Worm (Caenorhabditis elegans) whole organism, L3 larva: ENCODE results near the gene F47B8.2.

ENCODE experiments used
- ceh-16 ChIP-seq: sonication (generic microtip); optimal IDR thresholded peaks from 2 replicates; lab custom pipeline; 2017; ENCODE audit warnings: missing biosample characterization, missing genetic modification characterization
- elt-2 ChIP-seq: sonication (generic microtip); optimal IDR thresholded peaks from 2 replicates; lab custom pipeline; 2016; ENCODE audit warnings: missing genetic modification reagents, mild to moderate bottlenecking, missing genetic modification characterization, missing compliant biosample characterization
- fkh-10 ChIP-seq: sonication (generic microtip); optimal IDR thresholded peaks from 2 replicates; lab custom pipeline; 2017; ENCODE audit warnings: missing biosample characterization, missing genetic modification reagents, missing genetic modification characterization
- fos-1 ChIP-seq: fragments of 150-350 bp; optimal IDR thresholded peaks from 2 replicates; lab custom pipeline; 2014; ENCODE audit warnings: missing biosample characterization, missing genetic modification characterization
- jun-1 ChIP-seq: fragments of 150-350 bp; optimal IDR thresholded peaks from 2 replicates; lab custom pipeline; 2014; ENCODE audit warnings: missing biosample characterization, missing genetic modification reagents, missing genetic modification characterization
- nhr-237 ChIP-seq: fragments of 150-350 bp; optimal IDR thresholded peaks from 2 replicates; lab custom pipeline; 2014; ENCODE audit warnings: missing biosample characterization, missing genetic modification characterization
- nhr-76 ChIP-seq: fragments of 150-350 bp; sonication (generic microtip); optimal IDR thresholded peaks from 5 replicates; lab custom pipeline; 2014; ENCODE audit warnings: missing biosample characterization, missing genetic modification characterization
- pha-4 ChIP-seq: fragments of 150-350 bp; optimal IDR thresholded peaks from 2 replicates; lab custom pipeline; 2014; ENCODE audit warnings: missing biosample characterization, missing genetic modification reagents, missing genetic modification characterization
- unc-39 ChIP-seq: sonication (generic microtip); optimal IDR thresholded peaks from 4 replicates; lab custom pipeline; 2017; ENCODE audit warnings: missing biosample characterization, missing genetic modification characterization
- unc-62 ChIP-seq: fragments of 150-350 bp; sonication (generic microtip); optimal IDR thresholded peaks from 4 replicates; lab custom pipeline; 2014; ENCODE audit warnings: missing biosample characterization, missing genetic modification reagents, missing genetic modification characterization
- zag-1 ChIP-seq: fragments of 150-350 bp; optimal IDR thresholded peaks from 2 replicates; lab custom pipeline; 2014; ENCODE audit warnings: missing biosample characterization, missing genetic modification characterization

ce11 chrV:14296499-14296898 lies 19.9 kb downstream of the F47B8.2 start, which contains the start of gene F14D7.3:
- TF ChIP-seq fkh-10 (GFP tag; lab: Kevin White, UChicago): no peak
- no peak for TF ChIP-seq nhr-237
- no peak for TF ChIP-seq jun-1
- TF ChIP-seq fos-1: no peak
- TF ChIP-seq pha-4 (tag; lab: Kevin White, UChicago): no peak
- TF ChIP-seq unc-39 (tag; lab: Kevin White, UChicago): no peak
- no peak for TF ChIP-seq nhr-76 (tag; lab: Kevin White, UChicago)
- TF ChIP-seq ceh-16: no peak
- no peak for TF ChIP-seq zag-1 (tag; lab: Kevin White, UChicago)
- no peak for TF ChIP-seq unc-62 (GFP tag; lab: Kevin White, UChicago)
- no peak for TF ChIP-seq elt-2 (tag; lab: Kevin White, UChicago)
